Fruit fly (Drosophila melanogaster) whole organism, embryonic: ENCODE data around the gene jet.
A peak's percentile ranks its signal among the peaks of the same experiment; 100 is the strongest.

Source experiments
- ATbp ChIP-seq: fragments of 200-800 bp; sonication (Bioruptor generic); optimal IDR thresholded peaks from 2 replicates; lab custom pipeline; 2017; ENCODE audit warnings: missing biosample characterization, mild to moderate bottlenecking, missing genetic modification characterization, missing genetic modification reagents
- Awh ChIP-seq: fragments of 200-800 bp; sonication (Bioruptor generic); IDR thresholded peaks from 2 replicates; pipeline ENCODE4, ENCODE4 v1.3.6; 2022; ENCODE audit warnings: missing biosample characterization, missing genetic modification characterization
- C15 ChIP-seq: fragments of 200-800 bp; sonication (Bioruptor generic); IDR thresholded peaks from 3 replicates; pipeline ENCODE4 v1.3.6; 2022; ENCODE audit warnings: missing biosample characterization, missing genetic modification characterization
- CG10147 ChIP-seq: fragments of 200-800 bp; sonication (Bioruptor generic); optimal IDR thresholded peaks from 2 replicates; lab custom pipeline; 2019; ENCODE audit warnings: missing biosample characterization, mild to moderate bottlenecking, missing genetic modification characterization, moderate library complexity
- CG10462 ChIP-seq: fragments of 200-800 bp; sonication (Bioruptor generic); optimal IDR thresholded peaks from 2 replicates; lab custom pipeline; 2016; ENCODE audit warnings: missing biosample characterization, missing genetic modification characterization
- CG11723 ChIP-seq: fragments of 200-800 bp; sonication (Bioruptor generic); optimal IDR thresholded peaks from 2 replicates; lab custom pipeline; 2017; ENCODE audit warnings: missing biosample characterization, mild to moderate bottlenecking, missing genetic modification characterization
- CG12104 ChIP-seq: fragments of 200-800 bp; sonication (Bioruptor generic); optimal IDR thresholded peaks from 3 replicates; lab custom pipeline; 2016; ENCODE audit warnings: missing biosample characterization, missing genetic modification characterization
- CG13296 ChIP-seq: fragments of 200-800 bp; sonication (Bioruptor generic); optimal IDR thresholded peaks from 3 replicates; lab custom pipeline; 2018; ENCODE audit warnings: missing biosample characterization, mild to moderate bottlenecking, missing genetic modification characterization
- CG15011 ChIP-seq: fragments of 200-800 bp; sonication (Bioruptor generic); optimal IDR thresholded peaks from 3 replicates; lab custom pipeline; 2018; ENCODE audit warnings: missing biosample characterization, mild to moderate bottlenecking, missing genetic modification characterization
- CG1529 ChIP-seq: fragments of 200-800 bp; sonication (Bioruptor generic); optimal IDR thresholded peaks from 3 replicates; lab custom pipeline; 2018; ENCODE audit warnings: missing biosample characterization, missing genetic modification characterization
- CG1647 ChIP-seq: fragments of 200-800 bp; sonication (Bioruptor generic); optimal IDR thresholded peaks from 3 replicates; lab custom pipeline; 2016; ENCODE audit warnings: missing biosample characterization, missing genetic modification characterization
- CG2120 ChIP-seq: fragments of 200-800 bp; sonication (Bioruptor generic); optimal IDR thresholded peaks from 3 replicates; lab custom pipeline; 2016; ENCODE audit warnings: missing biosample characterization, missing genetic modification characterization
- CG31365 ChIP-seq: fragments of 200-800 bp; sonication (Bioruptor generic); optimal IDR thresholded peaks from 2 replicates; lab custom pipeline; 2018; ENCODE audit warnings: missing biosample characterization, mild to moderate bottlenecking, missing genetic modification characterization
- CG31388 ChIP-seq: fragments of 200-800 bp; sonication (Bioruptor generic); optimal IDR thresholded peaks from 2 replicates; lab custom pipeline; 2016; ENCODE audit warnings: missing biosample characterization, missing genetic modification characterization
- CG4854 ChIP-seq: fragments of 200-800 bp; sonication (Bioruptor generic); optimal IDR thresholded peaks from 2 replicates; lab custom pipeline; 2016; ENCODE audit warnings: missing biosample characterization, missing genetic modification characterization, inconsistent platforms
- CG6254 ChIP-seq: fragments of 200-800 bp; sonication (Bioruptor generic); optimal IDR thresholded peaks from 3 replicates; lab custom pipeline; 2017; ENCODE audit warnings: mild to moderate bottlenecking, missing biosample characterization, missing genetic modification reagents, missing genetic modification characterization
- CG6272 ChIP-seq: fragments of 200-800 bp; sonication (Bioruptor generic); IDR thresholded peaks from 2 replicates; pipeline ENCODE4 v1.3.6; 2022; ENCODE audit warnings: missing biosample characterization, missing genetic modification characterization
- CG6854 ChIP-seq: fragments of 200-800 bp; sonication (Bioruptor generic); optimal IDR thresholded peaks from 3 replicates; lab custom pipeline; 2017; ENCODE audit warnings: missing biosample characterization, mild to moderate bottlenecking, missing genetic modification characterization
- CkIIα-i1 ChIP-seq: fragments of 200-800 bp; sonication (Bioruptor generic); IDR thresholded peaks from 2 replicates; pipeline ENCODE4 v1.3.6; 2022; ENCODE audit warnings: missing biosample characterization, missing genetic modification characterization
- CoRest ChIP-seq: fragments of 200-800 bp; sonication (Bioruptor generic); optimal IDR thresholded peaks from 3 replicates; lab custom pipeline; 2018; ENCODE audit warnings: missing biosample characterization, mild to moderate bottlenecking, missing genetic modification characterization, moderate library complexity
- D ChIP-seq, 2 experiments: fragments of 200-800 bp in 1 of 2; fragments of >200 bp in 1 of 2; sonication (Bioruptor generic) in 1 of 2; optimal IDR thresholded peaks; 2 replicates in 1 of 2; 3 replicates in 1 of 2; lab custom pipeline; 2017; ENCODE audit warnings: mild to moderate bottlenecking in 1 of 2, missing biosample characterization in 1 of 2, missing genetic modification characterization in 1 of 2, missing genetic modification reagents in 1 of 2
- Doc3 ChIP-seq: fragments of 200-800 bp; sonication (Bioruptor generic); IDR thresholded peaks from 3 replicates; pipeline ENCODE4 v1.3.6; 2022; ENCODE audit warnings: missing biosample characterization, missing genetic modification characterization; ENCODE audit not compliant: partially characterized antibody
- HmgZ ChIP-seq: fragments of 200-800 bp; sonication (Bioruptor generic); optimal IDR thresholded peaks from 2 replicates; lab custom pipeline; 2018; ENCODE audit warnings: missing biosample characterization, mild to moderate bottlenecking, missing genetic modification characterization
- Med ChIP-seq: fragments of 200-800 bp; sonication (Bioruptor generic); peaks from one replicate; lab custom pipeline; 2016; ENCODE audit warnings: missing biosample characterization, missing genetic modification characterization, mild to moderate bottlenecking, inconsistent platforms, moderate library complexity
- Meics ChIP-seq: fragments of 200-800 bp; sonication (Bioruptor generic); optimal IDR thresholded peaks from 2 replicates; lab custom pipeline; 2017; ENCODE audit warnings: missing biosample characterization, mild to moderate bottlenecking, missing genetic modification characterization
- NC2α ChIP-seq: fragments of 200-800 bp; sonication (Bioruptor generic); optimal IDR thresholded peaks from 2 replicates; lab custom pipeline; 2016; ENCODE audit warnings: missing biosample characterization, missing genetic modification characterization
- NC2β ChIP-seq: fragments of 200-800 bp; sonication (Bioruptor generic); optimal IDR thresholded peaks from 2 replicates; lab custom pipeline; 2016; ENCODE audit warnings: missing biosample characterization, missing genetic modification characterization
- Pdp1 ChIP-seq, 2 experiments: fragments of 200-800 bp; sonication (Bioruptor generic); optimal IDR thresholded peaks; 3 replicates each; lab custom pipeline; 2016; ENCODE audit warnings: missing biosample characterization in 2 of 2, missing genetic modification characterization in 2 of 2, mild to moderate bottlenecking in 1 of 2, moderate library complexity in 1 of 2
- Scr ChIP-seq: fragments of 200-800 bp; sonication (Bioruptor generic); IDR thresholded peaks from 2 replicates; pipeline ENCODE4 v1.3.6; 2022; ENCODE audit warnings: missing biosample characterization, missing genetic modification characterization; ENCODE audit not compliant: partially characterized antibody
- Sry-β ChIP-seq: fragments of 200-800 bp; sonication (Bioruptor generic); optimal IDR thresholded peaks from 2 replicates; lab custom pipeline; 2018; ENCODE audit warnings: missing biosample characterization, mild to moderate bottlenecking, missing genetic modification characterization, moderate library complexity
- Taf1 ChIP-seq: fragments of 200-800 bp; sonication (Bioruptor generic); IDR thresholded peaks from 2 replicates; pipeline ENCODE4 v1.3.6; 2022; ENCODE audit warnings: missing biosample characterization, missing genetic modification characterization
- az2 ChIP-seq: fragments of 200-800 bp; sonication (Bioruptor generic); optimal IDR thresholded peaks from 3 replicates; lab custom pipeline; 2016; ENCODE audit warnings: missing biosample characterization, missing genetic modification characterization
- chif ChIP-seq, 2 experiments: fragments of 200-800 bp; sonication (Bioruptor generic); optimal IDR thresholded peaks; 3 replicates each; lab custom pipeline; 2016; ENCODE audit warnings: missing biosample characterization in 2 of 2, missing genetic modification characterization in 2 of 2
- da ChIP-seq: fragments of 200-800 bp; sonication (Bioruptor generic); optimal IDR thresholded peaks from 2 replicates; lab custom pipeline; 2016; ENCODE audit warnings: missing biosample characterization, missing genetic modification characterization
- dpn ChIP-seq, 2 experiments: fragments of 200-800 bp; sonication (Bioruptor generic); optimal IDR thresholded peaks; 3 replicates each; lab custom pipeline; 2016; ENCODE audit warnings: missing biosample characterization in 2 of 2, missing genetic modification characterization in 2 of 2
- emc ChIP-seq: fragments of 200-800 bp; sonication (Bioruptor generic); optimal IDR thresholded peaks from 2 replicates; lab custom pipeline; 2016; ENCODE audit warnings: missing biosample characterization, missing genetic modification characterization
- eyg ChIP-seq: fragments of 200-800 bp; sonication (Bioruptor generic); optimal IDR thresholded peaks from 3 replicates; lab custom pipeline; 2016; ENCODE audit warnings: missing biosample characterization, missing genetic modification characterization
- lov ChIP-seq, 2 experiments: fragments of 200-800 bp in 1 of 2; fragments of >200 bp in 1 of 2; sonication (Bioruptor generic) in 1 of 2; IDR thresholded peaks in 1 of 2; optimal IDR thresholded peaks in 1 of 2; 2 replicates in 1 of 2; 3 replicates in 1 of 2; pipeline versions ENCODE4 v1.3.6 to Lab custom; 2017 to 2022; ENCODE audit warnings: missing biosample characterization in 1 of 2, missing genetic modification characterization in 1 of 2
- org-1 ChIP-seq: fragments of 200-800 bp; sonication (Bioruptor generic); optimal IDR thresholded peaks from 2 replicates; lab custom pipeline; 2017; ENCODE audit warnings: missing biosample characterization, missing genetic modification characterization
- phol ChIP-seq: fragments of 200-800 bp; sonication (Bioruptor generic); optimal IDR thresholded peaks from 3 replicates; lab custom pipeline; 2018; ENCODE audit warnings: missing biosample characterization, mild to moderate bottlenecking, missing genetic modification characterization, moderate library complexity
- ranshi ChIP-seq: fragments of 200-800 bp; sonication (Bioruptor generic); IDR thresholded peaks from 2 replicates; pipeline ENCODE4 v1.3.6; 2022; ENCODE audit warnings: missing biosample characterization, missing genetic modification characterization
- slou ChIP-seq: fragments of 200-800 bp; sonication (Bioruptor generic); optimal IDR thresholded peaks from 3 replicates; lab custom pipeline; 2016; ENCODE audit warnings: missing biosample characterization, missing genetic modification characterization
- tll ChIP-seq, 2 experiments: fragments of 200-800 bp in 1 of 2; fragments of >200 bp in 1 of 2; sonication (Bioruptor generic) in 1 of 2; optimal IDR thresholded peaks; 2 replicates each; lab custom pipeline; 2017 to 2019; ENCODE audit warnings: missing biosample characterization in 2 of 2, missing genetic modification characterization in 2 of 2, mild to moderate bottlenecking in 1 of 2, moderate library complexity in 1 of 2
- tna ChIP-seq: fragments of 200-800 bp; sonication (Bioruptor generic); IDR thresholded peaks from 2 replicates; pipeline ENCODE4 v1.3.6; 2022; ENCODE audit warnings: missing biosample characterization, missing genetic modification characterization; ENCODE audit not compliant: partially characterized antibody
- trh ChIP-seq: fragments of 200-800 bp; sonication (Bioruptor generic); optimal IDR thresholded peaks from 2 replicates; lab custom pipeline; 2016; ENCODE audit warnings: missing biosample characterization, missing genetic modification characterization
- z ChIP-seq: fragments of 200-800 bp; sonication (Bioruptor generic); IDR thresholded peaks from 3 replicates; pipeline ENCODE4 v1.3.6; 2022; ENCODE audit warnings: missing biosample characterization, missing genetic modification characterization
- zf30C ChIP-seq: fragments of 200-800 bp; sonication (Bioruptor generic); optimal IDR thresholded peaks from 3 replicates; lab custom pipeline; 2018; ENCODE audit warnings: missing biosample characterization, mild to moderate bottlenecking, missing genetic modification characterization

jet gene

dm6 chr2L:4981278-4981966, 31.8 kb upstream of the jet start, which contains the start of the genes CG8892 and CG34126 (continued):
- TF ChIP-seq CG15011 (GFP tag; lab: Kevin White, UChicago) (peak; percentile 95), CG2120 (GFP tag; lab: Kevin White, UChicago) (peak; percentile 99), Taf1 (GFP tag; lab: Robert Waterston, UW) (peak; percentile 88), lov (optimal IDR thresholded peaks at IDR 0.05; lab: Kevin White, UChicago) (no peak), lov (GFP tag; IDR thresholded peaks at IDR 0.05; lab: Robert Waterston, UW) (peak; percentile 72; the same call in 2 of the 3 replicates), trh (GFP tag; lab: Kevin White, UChicago) (peak; percentile 96), da (GFP tag; lab: Kevin White, UChicago) (peak; percentile 90), CG12104 (peak; percentile 96), org-1 (GFP tag; lab: Kevin White, UChicago) (peak; percentile 96), HmgZ (tag; lab: Kevin White, UChicago) (peak; percentile 98), Sry-β (peak; percentile 81), NC2α (GFP tag; lab: Kevin White, UChicago) (peak; percentile 80), CkIIα-i1 (GFP tag; lab: Robert Waterston, UW) (peak; percentile 83; the same call in 1 of the 2 replicates), CG6254 (peak; percentile 89), ATbp (GFP tag; lab: Kevin White, UChicago) (peak; percentile 90), tna (GFP tag; lab: Robert Waterston, UW) (no peak), chif (GFP tag; optimal IDR thresholded peaks at IDR 0.05; lab: Kevin White, UChicago) (peak; percentile 97), z (GFP tag; lab: Robert Waterston, UW) (no peak), CG31388 (peak; percentile 97), ranshi (GFP tag; lab: Robert Waterston, UW) (peak; percentile 94), CoRest (peak; percentile 99), CG13296 (GFP tag; lab: Kevin White, UChicago) (peak; percentile 96), D (optimal IDR thresholded peaks at IDR 0.05; lab: Kevin White, UChicago) (no peak), D (GFP tag; optimal IDR thresholded peaks at IDR 0.05; lab: Kevin White, UChicago) (peak; percentile 97), CG31365 (tag; lab: Kevin White, UChicago) (peak; percentile 66), phol (tag; lab: Kevin White, UChicago) (peak; percentile 98), CG1529 (GFP tag; lab: Kevin White, UChicago) (peak; percentile 94), NC2β (GFP tag; lab: Kevin White, UChicago) (peak; percentile 95), tll (GFP tag; optimal IDR thresholded peaks at IDR 0.05; lab: Kevin White, UChicago) (peak; percentile 67 to 95), CG4854 (GFP tag; lab: Kevin White, UChicago) (peak; percentile 95), CG10462 (GFP tag; lab: Kevin White, UChicago) (peak; percentile 97), Pdp1 (GFP tag; optimal IDR thresholded peaks at IDR 0.05; lab: Kevin White, UChicago) (peak; percentile 95 to 98), Doc3 (no peak), slou (GFP tag; lab: Kevin White, UChicago) (peak; percentile 98), Awh (GFP tag; lab: Robert Waterston, UW) (peak; percentile 81), Med (GFP tag; lab: Kevin White, UChicago) (peak; percentile 99), CG6272 (GFP tag; lab: Robert Waterston, UW) (peak; percentile 97), CG10147 (GFP tag; lab: Kevin White, UChicago) (peak; percentile 94), Meics (GFP tag; lab: Kevin White, UChicago) (peak; percentile 97), C15 (GFP tag; lab: Robert Waterston, UW) (peak; percentile 89), CG11723 (peak; percentile 96), dpn (GFP tag; optimal IDR thresholded peaks at IDR 0.05; lab: Kevin White, UChicago) (peak; percentile 98), az2 (GFP tag; lab: Kevin White, UChicago) (peak; percentile 98), CG6854 (peak; percentile 89), eyg (peak; percentile 92), emc (GFP tag; lab: Kevin White, UChicago) (peak; percentile 93), CG1647 (peak; percentile 98), zf30C (GFP tag; lab: Kevin White, UChicago) (peak; percentile 74), Scr (GFP tag; lab: Robert Waterston, UW) (peak; percentile 24; the same call in 1 of the 2 replicates)
